Worm (Caenorhabditis elegans) whole organism, early embryonic: ENCODE data around the gene nstp-5.

ENCODE experiments used
- B0310.2 ChIP-seq: sonication (generic microtip); optimal IDR thresholded peaks from 2 replicates; lab custom pipeline; 2016; ENCODE audit warnings: mild to moderate bottlenecking, missing genetic modification characterization, missing compliant biosample characterization
- F13C5.2 ChIP-seq: sonication (generic microtip); optimal IDR thresholded peaks from 2 replicates; lab custom pipeline; 2017; ENCODE audit warnings: mild to moderate bottlenecking, missing genetic modification characterization, inconsistent platforms, missing compliant biosample characterization
- aly-1 ChIP-seq: sonication (generic microtip); optimal IDR thresholded peaks from 2 replicates; lab custom pipeline; 2016; ENCODE audit warnings: missing genetic modification characterization, missing compliant biosample characterization
- ama-1 ChIP-seq: fragments of 150-350 bp; optimal IDR thresholded peaks from 2 replicates; lab custom pipeline; 2014
- ceh-13 ChIP-seq: fragments of 200-800 bp; sonication (Bioruptor generic); optimal IDR thresholded peaks from 2 replicates; lab custom pipeline; 2018; ENCODE audit warnings: mild to moderate bottlenecking, missing genetic modification characterization, missing compliant biosample characterization
- ceh-36 ChIP-seq: sonication (generic microtip); optimal IDR thresholded peaks from 2 replicates; lab custom pipeline; 2016; ENCODE audit warnings: missing genetic modification characterization, inconsistent platforms, missing compliant biosample characterization
- ets-7 ChIP-seq: sonication (generic microtip); optimal IDR thresholded peaks from 2 replicates; lab custom pipeline; 2016; ENCODE audit warnings: missing genotype, missing genetic modification characterization, missing compliant biosample characterization
- flt-1 ChIP-seq: fragments of 200-800 bp; sonication (Bioruptor generic); IDR thresholded peaks from 2 replicates; pipeline ENCODE4 v1.3.6; 2022; ENCODE audit warnings: missing genetic modification characterization, missing compliant biosample characterization
- hmbx-1 ChIP-seq: sonication (generic microtip); optimal IDR thresholded peaks from 2 replicates; lab custom pipeline; 2016; ENCODE audit warnings: mild to moderate bottlenecking, missing genetic modification characterization, missing compliant biosample characterization
- hmg-4 ChIP-seq: fragments of 200-800 bp; sonication (Bioruptor generic); optimal IDR thresholded peaks from 2 replicates; lab custom pipeline; 2018; ENCODE audit warnings: mild to moderate bottlenecking, missing genetic modification characterization, missing compliant biosample characterization
- hnd-1 ChIP-seq: sonication (generic microtip); optimal IDR thresholded peaks from 2 replicates; lab custom pipeline; 2016; ENCODE audit warnings: missing genetic modification characterization, missing compliant biosample characterization
- pes-1 ChIP-seq: fragments of 200-800 bp; sonication (Bioruptor generic); IDR thresholded peaks from 2 replicates; pipeline ENCODE4 v1.3.6; 2022; ENCODE audit warnings: missing genetic modification reagents, missing genetic modification characterization, missing compliant biosample characterization
- scrt-1 ChIP-seq: fragments of 200-800 bp; sonication (Bioruptor generic); IDR thresholded peaks from 2 replicates; pipeline ENCODE4 v1.3.6; 2022; ENCODE audit warnings: missing genetic modification characterization, missing compliant biosample characterization
- sea-1 ChIP-seq: fragments of 200-800 bp; sonication (Bioruptor generic); conservative IDR thresholded peaks from 2 replicates; pipeline ENCODE4 v1.3.6; 2022; ENCODE audit warnings: missing genetic modification characterization, missing compliant biosample characterization
- tbx-11 ChIP-seq: fragments of 200-800 bp; sonication (Bioruptor generic); IDR thresholded peaks from 2 replicates; pipeline ENCODE4 v1.3.6; 2022; ENCODE audit warnings: missing genetic modification characterization, missing compliant biosample characterization
- tbx-37 ChIP-seq: fragments of 200-800 bp; sonication (Bioruptor generic); conservative IDR thresholded peaks from 2 replicates; pipeline ENCODE4 v1.3.6; 2022; ENCODE audit warnings: missing genetic modification reagents, missing genetic modification characterization, missing compliant biosample characterization
- tra-4 ChIP-seq: sonication (generic microtip); optimal IDR thresholded peaks from 2 replicates; lab custom pipeline; 2017; ENCODE audit warnings: missing genetic modification characterization, missing compliant biosample characterization

nstp-5 gene

DNA sequence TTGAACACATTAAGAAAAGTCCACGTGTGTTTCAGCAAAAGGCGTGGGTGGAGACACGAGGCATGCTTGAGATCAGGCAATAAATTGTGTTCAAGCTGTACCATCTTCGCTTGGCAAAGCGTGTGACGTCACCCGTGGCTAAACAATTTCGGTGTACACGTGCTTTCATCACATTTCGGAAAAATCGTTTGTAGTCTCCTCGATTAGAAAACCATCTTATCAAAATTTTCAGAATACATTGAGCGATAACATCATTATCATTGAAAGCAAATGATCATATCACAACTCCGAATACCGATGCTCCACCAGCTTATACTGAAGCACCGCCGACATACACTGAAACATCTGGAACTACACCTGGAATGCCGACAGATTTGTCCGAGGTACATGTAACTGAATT lies 46.3 kb downstream of the nstp-5 start:
- TF ChIP-seq scrt-1 (GFP tag; lab: Robert Waterston, UW) (no peak), hnd-1 (tag; lab: Kevin White, UChicago) (no peak), F13C5.2 (tag; lab: Kevin White, UChicago) (no peak), B0310.2 (tag; lab: Kevin White, UChicago) (no peak), tbx-11 (no peak), flt-1 (GFP tag; lab: Robert Waterston, UW) (no peak), hmg-4 (GFP tag; lab: Kevin White, UChicago) (no peak), aly-1 (tag; lab: Kevin White, UChicago) (no peak), sea-1 (GFP tag; lab: Robert Waterston, UW) (no peak), ama-1 (lab: Kevin White, UChicago) (no peak), hmbx-1 (tag; lab: Kevin White, UChicago) (no peak), pes-1 (GFP tag; lab: Robert Waterston, UW) (no peak), tra-4 (tag; lab: Kevin White, UChicago) (no peak), ceh-36 (no peak), ets-7 (tag; lab: Kevin White, UChicago) (no peak), tbx-37 (GFP tag; lab: Robert Waterston, UW) (no peak), ceh-13 (GFP tag; lab: Kevin White, UChicago) (no peak)

DNA sequence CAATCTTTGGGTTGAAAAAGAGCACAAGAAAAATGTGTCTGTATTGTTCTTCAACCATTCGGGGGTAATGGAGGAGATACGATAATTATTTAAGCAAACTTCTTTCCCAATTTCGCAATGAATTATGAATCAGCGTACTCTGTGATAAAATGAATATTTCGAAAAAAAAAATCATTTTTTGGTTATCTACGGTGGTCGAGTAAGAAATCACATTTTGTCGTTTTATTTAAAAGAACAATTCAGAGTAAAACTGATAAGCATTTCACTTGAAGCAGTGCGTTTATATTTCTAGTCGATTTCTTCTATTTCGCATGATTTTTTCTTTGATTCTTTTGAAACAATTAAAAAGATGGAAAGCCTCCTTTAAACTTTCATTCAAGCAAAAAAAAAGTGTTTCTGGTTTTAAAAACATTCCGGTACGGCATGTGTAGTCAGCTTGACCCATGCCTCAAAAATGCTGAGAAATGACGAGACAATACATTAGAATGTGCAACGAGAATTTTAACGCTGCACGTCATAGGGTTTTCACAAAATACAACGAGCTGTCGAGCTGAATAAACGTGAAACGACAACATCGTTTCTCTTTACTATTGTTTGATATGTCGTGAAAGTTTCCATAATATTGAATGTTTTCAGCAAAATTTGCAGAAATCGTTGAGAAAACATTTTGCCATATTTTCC lies 47.2 kb downstream of the nstp-5 start, which contains the start of gene K08D8.2:
K08D8.2 (plus strand) TSS at position 631 of the 681 bp plus-strand sequence.
- TF ChIP-seq ets-7 (tag; lab: Kevin White, UChicago), result no peak
- TF ChIP-seq pes-1 (GFP tag; lab: Robert Waterston, UW), result no peak
- no peak for TF ChIP-seq scrt-1 (GFP tag; lab: Robert Waterston, UW)
- no peak for TF ChIP-seq ceh-36
- no peak for TF ChIP-seq tbx-11
- no peak for TF ChIP-seq ceh-13 (GFP tag; lab: Kevin White, UChicago)
- no peak for TF ChIP-seq hmbx-1 (tag; lab: Kevin White, UChicago)
- TF ChIP-seq ama-1 (lab: Kevin White, UChicago), result no peak
- TF ChIP-seq aly-1 (tag; lab: Kevin White, UChicago), result no peak
- no peak for TF ChIP-seq tra-4 (tag; lab: Kevin White, UChicago)
- TF ChIP-seq B0310.2 (tag; lab: Kevin White, UChicago), result no peak
- no peak for TF ChIP-seq tbx-37 (GFP tag; lab: Robert Waterston, UW)
- TF ChIP-seq F13C5.2 (tag; lab: Kevin White, UChicago), result no peak

DNA sequence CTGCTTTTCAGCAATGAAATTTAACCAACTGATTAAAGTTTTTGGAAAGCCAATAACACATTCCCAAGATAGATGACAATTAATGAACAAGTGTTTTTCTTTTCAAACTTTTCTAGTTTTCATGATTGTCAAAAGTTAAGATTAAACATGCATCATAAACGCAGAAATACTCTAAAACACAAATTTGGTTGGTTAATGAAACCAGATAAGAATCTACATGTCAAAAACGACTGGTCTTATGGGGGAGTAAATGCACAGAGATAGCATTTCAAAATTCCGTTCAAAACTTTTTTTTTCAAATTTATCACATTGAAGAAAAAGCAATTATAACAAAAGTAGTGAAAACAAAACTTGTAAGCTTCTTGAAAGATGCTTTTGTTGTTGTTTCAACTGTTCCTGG lies 48.3 kb downstream of the nstp-5 start:
- no peak for TF ChIP-seq hmbx-1 (tag; lab: Kevin White, UChicago)
- no peak for TF ChIP-seq ets-7 (tag; lab: Kevin White, UChicago)
- no peak for TF ChIP-seq flt-1 (GFP tag; lab: Robert Waterston, UW)
- no peak for TF ChIP-seq F13C5.2 (tag; lab: Kevin White, UChicago)
- no peak for TF ChIP-seq pes-1 (GFP tag; lab: Robert Waterston, UW)
- TF ChIP-seq ama-1 (lab: Kevin White, UChicago), result no peak
- no peak for TF ChIP-seq hmg-4 (GFP tag; lab: Kevin White, UChicago)
- TF ChIP-seq ceh-36, result no peak
- no peak for TF ChIP-seq sea-1 (GFP tag; lab: Robert Waterston, UW)
- no peak for TF ChIP-seq hnd-1 (tag; lab: Kevin White, UChicago)
- no peak for TF ChIP-seq scrt-1 (GFP tag; lab: Robert Waterston, UW)
- no peak for TF ChIP-seq tbx-11
- TF ChIP-seq B0310.2 (tag; lab: Kevin White, UChicago), result no peak
- TF ChIP-seq tra-4 (tag; lab: Kevin White, UChicago), result no peak
- no peak for TF ChIP-seq tbx-37 (GFP tag; lab: Robert Waterston, UW)

DNA sequence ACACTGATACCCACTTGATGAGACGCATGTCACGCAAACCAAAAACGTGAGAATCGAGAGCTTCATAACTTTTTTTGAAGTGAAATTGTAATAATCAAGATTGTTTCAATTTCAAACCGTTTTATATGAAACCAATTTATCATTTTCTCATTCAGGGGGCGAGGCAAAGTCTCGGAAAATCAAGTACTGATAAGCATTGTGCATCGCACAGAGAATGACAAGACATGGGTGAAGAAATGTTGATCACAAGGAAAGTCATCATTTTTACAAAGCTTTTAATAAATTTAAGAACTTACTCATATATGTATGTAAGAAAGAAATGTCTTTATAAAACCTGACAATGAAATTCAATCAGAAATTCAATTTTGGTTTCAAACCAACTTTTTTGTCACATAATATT lies 51.2 kb downstream of the nstp-5 start, which contains the start of gene K08D8.3:
K08D8.3 (minus strand) TSS at position 131 of the 400 bp plus-strand sequence.
- TF ChIP-seq F13C5.2 (tag; lab: Kevin White, UChicago), result no peak
- TF ChIP-seq sea-1 (GFP tag; lab: Robert Waterston, UW), result no peak
- no peak for TF ChIP-seq ets-7 (tag; lab: Kevin White, UChicago)
- no peak for TF ChIP-seq tra-4 (tag; lab: Kevin White, UChicago)
- no peak for TF ChIP-seq ceh-13 (GFP tag; lab: Kevin White, UChicago)
- no peak for TF ChIP-seq pes-1 (GFP tag; lab: Robert Waterston, UW)
- no peak for TF ChIP-seq hmg-4 (GFP tag; lab: Kevin White, UChicago)
- TF ChIP-seq tbx-37 (GFP tag; lab: Robert Waterston, UW), result no peak
- no peak for TF ChIP-seq ceh-36
- TF ChIP-seq hmbx-1 (tag; lab: Kevin White, UChicago), result no peak
- TF ChIP-seq flt-1 (GFP tag; lab: Robert Waterston, UW), result no peak
- TF ChIP-seq tbx-11, result no peak
- no peak for TF ChIP-seq scrt-1 (GFP tag; lab: Robert Waterston, UW)
- TF ChIP-seq aly-1 (tag; lab: Kevin White, UChicago), result no peak
- TF ChIP-seq B0310.2 (tag; lab: Kevin White, UChicago), result no peak
